Worm (Caenorhabditis elegans) whole organism, L2 larva: ENCODE data around the gene F54D8.10.

Source experiments
- ama-1 ChIP-seq: fragments of 150-350 bp; optimal IDR thresholded peaks from 2 replicates; lab custom pipeline; 2018; ENCODE audit warnings: inconsistent platforms
- ceh-82 ChIP-seq: fragments of 150-350 bp; optimal IDR thresholded peaks from 2 replicates; lab custom pipeline; 2014; ENCODE audit warnings: missing biosample characterization, missing genetic modification characterization

DNA sequence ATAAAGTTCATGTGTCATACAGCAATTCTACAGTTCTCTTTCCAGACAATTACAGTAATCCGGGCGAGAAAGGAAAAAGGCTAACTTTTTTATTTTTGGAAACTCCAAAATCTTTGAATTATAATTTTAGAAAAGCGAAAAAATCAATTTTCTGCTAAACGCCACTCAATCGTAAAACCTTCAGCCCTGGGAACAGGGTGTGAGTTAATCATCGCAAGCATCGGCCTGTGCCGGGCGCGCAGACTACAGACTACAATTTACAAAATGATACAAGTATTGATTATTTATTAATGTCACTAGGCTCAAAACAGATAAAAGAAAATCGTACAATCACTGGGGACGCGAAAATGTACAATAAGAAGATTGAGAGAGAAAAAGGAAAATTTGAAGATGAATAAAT lies 36.0 kb downstream of the F54D8.10 start:
- no peak for TF ChIP-seq ama-1 (lab: Kevin White, UChicago)
- no peak for TF ChIP-seq ceh-82 (tag; lab: Kevin White, UChicago)
